Worm (Caenorhabditis elegans) whole organism, late embryonic: Measurements from ENCODE around the gene irld-4.

Source experiments
- K02D7.2 ChIP-seq: sonication (generic microtip); optimal IDR thresholded peaks from 2 replicates; lab custom pipeline; 2017; ENCODE audit warnings: mild to moderate bottlenecking, missing genetic modification characterization, missing compliant biosample characterization
- ama-1 ChIP-seq: fragments of 150-350 bp; optimal IDR thresholded peaks from 2 replicates; lab custom pipeline; 2014
- ceh-9 ChIP-seq: sonication (generic microtip); optimal IDR thresholded peaks from 2 replicates; lab custom pipeline; 2016; ENCODE audit warnings: mild to moderate bottlenecking, missing genetic modification characterization, inconsistent platforms, missing compliant biosample characterization
- ets-4 ChIP-seq: sonication (generic microtip); optimal IDR thresholded peaks from 2 replicates; lab custom pipeline; 2016; ENCODE audit warnings: missing genetic modification characterization, missing compliant biosample characterization
- fkh-10 ChIP-seq: fragments of 150-350 bp; optimal IDR thresholded peaks from 2 replicates; lab custom pipeline; 2014; ENCODE audit warnings: missing biosample characterization, missing genetic modification reagents, missing genetic modification characterization
- odd-2 ChIP-seq: sonication (generic microtip); optimal IDR thresholded peaks from 2 replicates; lab custom pipeline; 2017; ENCODE audit warnings: antibody characterized with exemption, mild to moderate bottlenecking, missing genetic modification characterization, missing compliant biosample characterization

DNA sequence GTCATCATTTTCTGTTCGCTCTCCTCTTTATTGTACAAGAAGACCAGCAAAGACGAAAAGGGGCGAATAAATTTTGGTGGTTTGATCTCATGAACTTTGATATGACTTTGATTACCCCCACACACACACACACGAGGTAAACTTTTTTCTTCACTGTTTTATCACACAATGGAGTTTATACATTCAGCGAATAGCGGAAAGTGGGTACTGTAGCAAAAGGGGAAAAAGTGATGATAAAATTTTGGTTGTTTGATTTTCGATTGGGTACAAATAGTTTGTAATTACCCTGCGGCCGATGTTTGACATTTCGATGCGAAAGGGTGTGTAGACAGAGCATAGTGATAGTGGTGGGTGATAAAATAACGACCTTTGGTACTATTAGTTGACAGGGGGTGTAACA lies 38.6 kb upstream of the irld-4 start:
- TF ChIP-seq K02D7.2 (no peak), ceh-9 (tag; lab: Kevin White, UChicago) (no peak), fkh-10 (no peak), ets-4 (tag; lab: Kevin White, UChicago) (no peak), odd-2 (tag; lab: Kevin White, UChicago) (no peak), ama-1 (lab: Kevin White, UChicago) (no peak)
